Worm (Caenorhabditis elegans): Measurements from ENCODE around the gene H01M10.2.

The H01M10.2 gene

DNA sequence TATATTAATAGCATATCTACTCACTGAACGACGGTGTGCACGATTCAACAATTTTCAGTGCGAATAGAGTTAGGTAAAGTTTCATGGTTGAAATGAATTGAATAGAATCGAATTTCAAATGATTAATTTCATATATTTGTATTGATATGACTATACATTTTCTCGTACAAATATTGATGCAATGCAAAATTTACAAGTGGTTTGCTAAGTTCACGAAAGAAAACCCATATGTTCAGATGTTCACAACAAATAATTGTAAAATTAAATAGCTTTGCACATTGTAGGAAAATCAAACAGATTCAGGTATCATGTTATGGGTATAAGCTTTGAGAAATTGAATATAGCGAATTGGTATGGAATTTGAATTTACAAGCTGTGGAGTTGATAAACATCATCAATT, at the start of gene H01M10.2:
Gene H01M10.2, minus strand, starts transcription at position 101 of the 400 bp plus-strand sequence.
- TF ChIP-seq lin-39 (tag; optimal IDR thresholded peaks at IDR 0.05) = no peak
- TF ChIP-seq vab-15 (tag; optimal IDR thresholded peaks at IDR 0.05) = no peak
- TF ChIP-seq ama-1 (optimal IDR thresholded peaks at IDR 0.05) = no peak
- TF ChIP-seq efl-3 (GFP tag; optimal IDR thresholded peaks at IDR 0.05) = no peak
- TF ChIP-seq jun-1 (tag; optimal IDR thresholded peaks at IDR 0.05) = no peak
- TF ChIP-seq ets-5 (GFP tag; IDR thresholded peaks at IDR 0.05) = no peak
- TF ChIP-seq nhr-47 (tag; optimal IDR thresholded peaks at IDR 0.05) = no peak
- TF ChIP-seq F16B12.6 (tag; optimal IDR thresholded peaks at IDR 0.05) = no peak
- TF ChIP-seq lin-35 (GFP tag; optimal IDR thresholded peaks at IDR 0.05) = no peak
- TF ChIP-seq nhr-71 (tag; optimal IDR thresholded peaks at IDR 0.05) = no peak

DNA sequence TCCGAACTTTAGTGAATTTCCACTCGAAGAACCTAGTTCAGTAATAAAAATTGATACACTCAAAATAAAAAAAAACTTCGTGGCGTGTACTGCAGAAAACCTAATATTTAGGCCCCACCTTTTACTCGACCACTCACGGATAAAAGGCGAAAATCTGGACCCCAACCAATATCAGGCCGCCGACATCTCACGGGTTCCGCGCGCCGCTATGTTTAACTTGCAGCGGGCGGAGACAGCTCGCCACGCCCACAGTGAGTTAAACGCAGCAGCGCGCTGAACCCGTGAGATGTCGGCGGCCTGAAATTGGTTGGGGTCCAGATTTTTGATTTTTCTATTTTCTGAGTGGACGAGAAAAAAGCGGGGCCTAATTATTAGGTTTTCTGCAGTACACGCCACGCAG, 47.3 kb upstream of the H01M10.2 start:
- TF ChIP-seq unc-62 (GFP tag; optimal IDR thresholded peaks at IDR 0.05) (no peak), nhr-85 (tag) (no peak), unc-98 (GFP tag; IDR thresholded peaks at IDR 0.05) (no peak), unc-86 (tag; optimal IDR thresholded peaks at IDR 0.05) (no peak), sptf-1 (tag; optimal IDR thresholded peaks at IDR 0.05) (no peak), nhr-84 (tag; optimal IDR thresholded peaks at IDR 0.05) (no peak), nhr-19 (GFP tag; conservative IDR thresholded peaks at IDR 0.05) (no peak), ceh-8 (GFP tag; optimal IDR thresholded peaks at IDR 0.05) (no peak), fkh-8 (tag; optimal IDR thresholded peaks at IDR 0.05) (no peak), lin-35 (GFP tag; optimal IDR thresholded peaks at IDR 0.05) (no peak), lin-14 (GFP tag; optimal IDR thresholded peaks at IDR 0.05) (no peak), lsy-2 (tag; optimal IDR thresholded peaks at IDR 0.05) (no peak), pax-3 (tag; optimal IDR thresholded peaks at IDR 0.05) (no peak), ets-5 (GFP tag; IDR thresholded peaks at IDR 0.05) (no peak), lin-15B (tag; optimal IDR thresholded peaks at IDR 0.05) (no peak)

DNA sequence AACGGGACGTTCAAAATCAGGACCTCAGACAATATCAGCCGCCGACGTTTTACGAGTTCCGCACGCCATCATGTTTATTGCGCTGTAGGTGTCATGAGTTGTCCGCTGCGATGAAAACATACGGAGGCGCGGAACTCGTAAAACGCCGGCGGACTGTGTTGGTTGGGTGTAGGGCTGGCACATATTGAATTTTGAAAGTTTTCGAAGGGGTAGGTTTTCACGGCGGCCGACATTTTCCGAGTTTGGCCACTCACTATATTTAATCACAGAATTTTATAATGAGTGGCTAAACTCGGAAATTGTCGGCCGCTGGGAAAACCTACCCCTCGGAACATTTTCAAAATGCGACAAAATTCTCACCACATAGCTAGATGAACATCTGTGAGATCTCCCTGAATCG, 40.6 kb upstream of the H01M10.2 start:
- no peak for TF ChIP-seq dsc-1 (tag; optimal IDR thresholded peaks at IDR 0.05)
- TF ChIP-seq sup-37 (GFP tag; optimal IDR thresholded peaks at IDR 0.05) = no peak
- no peak for TF ChIP-seq mep-1 (tag; optimal IDR thresholded peaks at IDR 0.05)
- TF ChIP-seq ceh-88 (GFP tag; IDR thresholded peaks at IDR 0.05) = no peak
- no peak for TF ChIP-seq ces-1 (GFP tag; optimal IDR thresholded peaks at IDR 0.05)
- TF ChIP-seq ceh-90 (tag; optimal IDR thresholded peaks at IDR 0.05) = no peak

DNA sequence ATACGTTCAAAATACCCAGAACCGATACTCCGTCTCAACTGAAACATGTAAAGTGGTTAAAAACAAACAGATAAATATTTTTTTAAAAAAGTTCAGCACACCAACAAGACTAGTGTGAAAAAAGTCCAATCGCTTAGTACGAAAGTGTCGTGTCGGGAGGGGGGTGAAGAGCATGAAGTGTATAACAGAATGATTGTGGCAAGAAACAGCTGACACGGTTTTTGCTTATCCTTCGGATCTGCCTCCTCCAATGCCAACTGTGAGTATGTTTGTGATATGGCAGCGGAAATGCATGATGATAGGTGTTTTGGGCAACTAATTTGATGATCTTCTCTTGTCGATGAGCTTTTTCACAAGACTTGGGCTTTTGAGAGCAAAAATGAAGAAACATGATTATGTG, 34.7 kb upstream of the H01M10.2 start:
- TF ChIP-seq pag-3 (tag; optimal IDR thresholded peaks at IDR 0.05; ENCODE audit: borderline replicate concordance, insufficient read depth) (peak; percentile 95), efl-1 (optimal IDR thresholded peaks at IDR 0.05) (no peak), efl-1 (GFP tag; optimal IDR thresholded peaks at IDR 0.05 in 1 of 2) (no peak), sptf-1 (tag; optimal IDR thresholded peaks at IDR 0.05) (no peak), efl-3 (GFP tag; optimal IDR thresholded peaks at IDR 0.05) (no peak), F16B12.6 (tag; optimal IDR thresholded peaks at IDR 0.05) (no peak), rnt-1 (tag; optimal IDR thresholded peaks at IDR 0.05) (peak; percentile 67), nhr-71 (tag; optimal IDR thresholded peaks at IDR 0.05) (peak; percentile 13), nhr-28 (tag; optimal IDR thresholded peaks at IDR 0.05) (no peak), ama-1 (optimal IDR thresholded peaks at IDR 0.05) (no peak), unc-130 (tag; optimal IDR thresholded peaks at IDR 0.05) (peak; percentile 38), elt-2 (tag; optimal IDR thresholded peaks at IDR 0.05) (no peak), mdl-1 (tag; optimal IDR thresholded peaks at IDR 0.05) (no peak), lin-14 (GFP tag; optimal IDR thresholded peaks at IDR 0.05) (peak; percentile 59)

DNA sequence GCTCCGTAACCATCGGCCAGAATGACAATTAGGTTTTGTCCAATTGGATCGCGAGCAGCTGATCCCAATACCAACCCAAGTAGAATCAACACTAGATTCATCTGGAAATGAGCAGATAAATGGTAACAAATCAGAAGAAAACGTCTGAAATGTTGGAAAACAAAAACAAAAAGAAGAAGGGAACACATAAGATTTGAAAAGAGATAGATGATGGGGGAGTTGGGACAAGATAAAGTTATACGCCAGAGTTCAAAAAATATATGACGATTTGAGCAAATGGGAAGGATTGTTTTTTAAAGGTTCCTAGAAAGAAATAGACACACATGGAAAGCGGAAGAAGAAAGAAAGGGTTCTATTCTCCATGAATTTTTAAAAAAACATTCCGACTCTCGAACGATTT, 30.1 kb upstream of the H01M10.2 start, which contains the start of gene T03G6.3:
Gene T03G6.3, minus strand, starts transcription at position 101 of the 400 bp plus-strand sequence.
- no peak for TF ChIP-seq C16A3.4 (tag; optimal IDR thresholded peaks at IDR 0.05)
- no peak for TF ChIP-seq efl-1 (optimal IDR thresholded peaks at IDR 0.05)
- peak in 1 of 2 experiments; percentile 11 for TF ChIP-seq efl-1 (GFP tag; optimal IDR thresholded peaks at IDR 0.05 in 1 of 2)

Data from whole organism, L1 larva.